Fruit fly (Drosophila melanogaster) whole organism, adult: ENCODE data around the gene CG11095.

ENCODE experiments used
- CG1620 ChIP-seq: fragments of 200-800 bp; sonication (Bioruptor generic); optimal IDR thresholded peaks from 2 replicates; lab custom pipeline; 2016; ENCODE audit warnings: missing biosample characterization, missing genetic modification characterization
- cic ChIP-seq: fragments of 200-800 bp; sonication (Bioruptor generic); optimal IDR thresholded peaks from 2 replicates; lab custom pipeline; 2017; ENCODE audit warnings: missing biosample characterization, mild to moderate bottlenecking, missing genetic modification characterization, moderate library complexity

DNA sequence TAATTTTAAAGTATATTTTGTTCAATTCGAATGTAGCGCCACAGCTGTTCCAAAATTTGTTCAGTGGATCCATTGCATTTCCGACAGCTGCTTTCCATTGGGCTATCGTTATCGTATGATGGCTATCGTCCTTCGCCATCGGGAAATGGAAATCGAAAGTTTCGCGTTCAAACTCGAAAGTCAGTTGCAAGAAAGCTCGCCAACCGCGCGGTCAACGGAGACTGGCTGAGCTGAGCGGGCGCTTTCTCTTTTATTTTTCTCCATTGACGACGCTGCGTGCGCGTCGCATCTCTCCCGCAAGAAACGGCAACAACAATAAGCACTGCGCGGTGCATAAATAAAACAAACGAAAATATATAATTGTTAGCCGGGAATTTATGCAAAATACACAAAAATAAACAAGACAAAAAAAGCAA, 27.9 kb upstream of the CG11095 start, which contains the start of gene inaE:
- TF ChIP-seq CG1620 (GFP tag; lab: Kevin White, UChicago) (peak; percentile 25), cic (GFP tag; lab: Kevin White, UChicago) (peak; percentile 34)
